Worm (Caenorhabditis elegans): ENCODE measurements around the gene lpr-5.

Gene lpr-5

DNA sequence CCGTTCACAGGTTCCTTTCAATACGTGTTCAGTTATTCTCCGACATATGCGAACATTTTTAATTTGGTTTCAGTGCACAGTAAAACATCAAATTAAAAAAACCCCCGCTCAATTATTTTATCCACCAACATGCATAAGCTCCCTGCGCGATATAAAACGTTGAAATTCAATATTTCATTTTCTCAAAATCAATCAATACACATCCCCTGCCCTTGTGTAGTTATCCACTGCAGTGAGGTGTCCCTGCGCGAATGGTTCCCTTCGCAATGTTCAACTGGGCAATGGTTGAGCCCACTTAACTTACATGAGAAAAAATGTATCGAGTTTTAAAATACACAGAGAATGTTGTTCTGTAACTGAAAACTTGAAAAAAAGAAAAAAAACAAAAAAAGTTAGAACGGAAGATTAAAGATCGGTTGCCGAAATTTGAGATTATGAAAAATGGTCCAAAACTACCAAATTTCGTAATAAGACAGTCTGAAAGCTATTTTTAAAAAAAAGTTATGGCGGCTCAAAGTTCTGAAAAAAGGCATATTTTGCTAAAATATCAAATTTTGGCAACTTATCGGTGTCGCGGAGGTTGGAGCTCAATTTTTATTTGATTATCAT lies 32.2 kb downstream of the lpr-5 start:
- TF ChIP-seq unc-55 (GFP tag; optimal IDR thresholded peaks at IDR 0.05): peak; percentile 96
- TF ChIP-seq pat-9 (tag; optimal IDR thresholded peaks at IDR 0.05): peak; percentile 54
- TF ChIP-seq pha-4 (tag; optimal IDR thresholded peaks at IDR 0.05): peak; percentile 67
- peak; percentile 39 for TF ChIP-seq pag-3 (tag; optimal IDR thresholded peaks at IDR 0.05; ENCODE audit: borderline replicate concordance)
- TF ChIP-seq hlh-30 (tag; optimal IDR thresholded peaks at IDR 0.05; ENCODE audit: insufficient read depth): peak; percentile 57
- peak; percentile 69; the same call in 1 of the 2 replicates for TF ChIP-seq ceh-45 (GFP tag; IDR thresholded peaks at IDR 0.05)
- TF ChIP-seq ceh-30 (tag; optimal IDR thresholded peaks at IDR 0.05): peak; percentile 98
- peak; percentile 43 for TF ChIP-seq T23F11.4 (GFP tag; optimal IDR thresholded peaks at IDR 0.05)
- TF ChIP-seq pax-1 (tag; optimal IDR thresholded peaks at IDR 0.05): peak; percentile 96
- TF ChIP-seq lin-11 (tag; optimal IDR thresholded peaks at IDR 0.05): peak; percentile 52
- peak; percentile 48 for TF ChIP-seq gmeb-2 (tag; optimal IDR thresholded peaks at IDR 0.05)
- TF ChIP-seq npax-4 (tag; optimal IDR thresholded peaks at IDR 0.05): peak; percentile 15
- TF ChIP-seq fax-1 (tag; optimal IDR thresholded peaks at IDR 0.05): peak; percentile 51
- no peak for TF ChIP-seq ceh-9 (tag; optimal IDR thresholded peaks at IDR 0.05)
- TF ChIP-seq pros-1 (tag; optimal IDR thresholded peaks at IDR 0.05): peak; percentile 98
- TF ChIP-seq K02D7.2 (tag; optimal IDR thresholded peaks at IDR 0.05): peak; percentile 63
- peak; percentile 91 for TF ChIP-seq fkh-10 (GFP tag; optimal IDR thresholded peaks at IDR 0.05)
- peak; percentile 88 for TF ChIP-seq madf-2 (tag; optimal IDR thresholded peaks at IDR 0.05)
- TF ChIP-seq eyg-1 (tag; optimal IDR thresholded peaks at IDR 0.05): peak; percentile 35
- peak; percentile 85 for TF ChIP-seq elt-2 (tag; optimal IDR thresholded peaks at IDR 0.05)
- peak; percentile 58 for TF ChIP-seq hlh-13 (GFP tag; optimal IDR thresholded peaks at IDR 0.05)
- TF ChIP-seq che-1 (tag; optimal IDR thresholded peaks at IDR 0.05): peak; percentile 52
- TF ChIP-seq unc-42 (tag; optimal IDR thresholded peaks at IDR 0.05): peak; percentile 98
- TF ChIP-seq ahr-1 (tag; optimal IDR thresholded peaks at IDR 0.05): peak; percentile 26
- peak; percentile 76 for TF ChIP-seq ttx-3 (tag; optimal IDR thresholded peaks at IDR 0.05)
- TF ChIP-seq ztf-16 (tag; optimal IDR thresholded peaks at IDR 0.05): peak; percentile 95
- peak; percentile 99 for TF ChIP-seq ceh-34 (tag; optimal IDR thresholded peaks at IDR 0.05)
- TF ChIP-seq elt-4 (tag; optimal IDR thresholded peaks at IDR 0.05): no peak
- TF ChIP-seq unc-86 (tag; optimal IDR thresholded peaks at IDR 0.05): peak; percentile 95
- TF ChIP-seq zip-5 (tag; optimal IDR thresholded peaks at IDR 0.05): peak; percentile 36
- TF ChIP-seq hlh-8 (tag; optimal IDR thresholded peaks at IDR 0.05): peak; percentile 48
- peak; percentile 99 for TF ChIP-seq rnt-1 (tag; optimal IDR thresholded peaks at IDR 0.05)
- TF ChIP-seq unc-3 (GFP tag; conservative IDR thresholded peaks at IDR 0.05): peak; percentile 80
- peak; percentile 89 for TF ChIP-seq unc-3 (tag; optimal IDR thresholded peaks at IDR 0.05)
- TF ChIP-seq pha-2 (tag; optimal IDR thresholded peaks at IDR 0.05): no peak
- peak; percentile 98 for TF ChIP-seq ref-2 (tag; optimal IDR thresholded peaks at IDR 0.05)
- peak; percentile 99 for TF ChIP-seq nfya-1 (tag; optimal IDR thresholded peaks at IDR 0.05)
- peak; percentile 100 for TF ChIP-seq ceh-18 (tag; optimal IDR thresholded peaks at IDR 0.05)
- peak; percentile 100 for TF ChIP-seq sdc-2 (tag; optimal IDR thresholded peaks at IDR 0.05)
- TF ChIP-seq nhr-232 (tag; optimal IDR thresholded peaks at IDR 0.05): peak; percentile 38
- TF ChIP-seq ceh-22 (tag; optimal IDR thresholded peaks at IDR 0.05): peak; percentile 94
- TF ChIP-seq fkh-6 (tag; optimal IDR thresholded peaks at IDR 0.05): peak; percentile 66
- TF ChIP-seq ets-4 (tag; optimal IDR thresholded peaks at IDR 0.05): peak; percentile 74
- TF ChIP-seq ceh-19 (GFP tag; optimal IDR thresholded peaks at IDR 0.05): peak; percentile 82
- TF ChIP-seq dmd-4 (tag; optimal IDR thresholded peaks at IDR 0.05; ENCODE audit: borderline replicate concordance): peak; percentile 88
- peak; percentile 95 for TF ChIP-seq nhr-11 (tag; optimal IDR thresholded peaks at IDR 0.05)
- peak; percentile 61 for TF ChIP-seq sox-2 (GFP tag; IDR thresholded peaks at IDR 0.05)
- peak; percentile 88 for TF ChIP-seq F13H6.1 (tag; optimal IDR thresholded peaks at IDR 0.05)
- peak; percentile 87 for TF ChIP-seq C08G9.2 (tag; optimal IDR thresholded peaks at IDR 0.05)
- TF ChIP-seq ceh-31 (tag; optimal IDR thresholded peaks at IDR 0.05): peak; percentile 99
- TF ChIP-seq hlh-6 (tag; optimal IDR thresholded peaks at IDR 0.05): peak; percentile 87
- peak; percentile 67 for TF ChIP-seq Y22D7AL.16 (tag; optimal IDR thresholded peaks at IDR 0.05)
- TF ChIP-seq tbx-7 (tag; optimal IDR thresholded peaks at IDR 0.05): peak; percentile 78

Measured in whole organism, late embryonic.